Worm (Caenorhabditis elegans) whole organism, L4 larva: ENCODE results near the gene T03F6.9.

Experiments used
- F10B5.3 ChIP-seq: sonication (generic microtip); optimal IDR thresholded peaks from 2 replicates; lab custom pipeline; 2016; ENCODE audit warnings: mild to moderate bottlenecking, missing genetic modification characterization, missing compliant biosample characterization
- R02D3.7 ChIP-seq: fragments of 150-350 bp; sonication (generic microtip); optimal IDR thresholded peaks from 3 replicates; lab custom pipeline; 2014; ENCODE audit warnings: missing biosample characterization, missing genetic modification characterization
- ZK546.5 ChIP-seq, 2 experiments: sonication (generic microtip); optimal IDR thresholded peaks; 2 replicates each; lab custom pipeline; 2017; ENCODE audit warnings: missing biosample characterization in 2 of 2, missing genetic modification characterization in 2 of 2
- aha-1 ChIP-seq: fragments of 150-350 bp; peaks from one replicate; lab custom pipeline; 2014; ENCODE audit warnings: missing biosample characterization, missing genetic modification characterization
- ceh-28 ChIP-seq: fragments of 150-350 bp; optimal IDR thresholded peaks from 2 replicates; lab custom pipeline; 2014; ENCODE audit warnings: missing biosample characterization, missing genetic modification reagents, missing genetic modification characterization
- ceh-82 ChIP-seq: sonication (generic microtip); optimal IDR thresholded peaks from 2 replicates; lab custom pipeline; 2017; ENCODE audit warnings: missing biosample characterization, missing genetic modification characterization
- ces-1 ChIP-seq: fragments of 150-350 bp; sonication (generic microtip); optimal IDR thresholded peaks from 4 replicates; lab custom pipeline; 2014; ENCODE audit warnings: missing biosample characterization, missing genetic modification reagents, missing genetic modification characterization
- ctbp-1 ChIP-seq: fragments of 200-800 bp; sonication (Bioruptor generic); IDR thresholded peaks from 2 replicates; pipeline ENCODE4 v1.3.6; 2022; ENCODE audit warnings: missing genetic modification reagents, missing genetic modification characterization, missing compliant biosample characterization
- daf-16 ChIP-seq, 3 experiments: sonication (generic microtip); optimal IDR thresholded peaks; 2 replicates each; lab custom pipeline; 2016 to 2017; ENCODE audit warnings: missing genetic modification characterization in 3 of 3, missing genetic modification reagents in 3 of 3, mild to moderate bottlenecking in 2 of 3, missing compliant biosample characterization in 2 of 3, missing biosample characterization in 1 of 3, moderate library complexity in 1 of 3
- dmd-6 ChIP-seq: fragments of 200-800 bp; sonication (Bioruptor generic); IDR thresholded peaks from 2 replicates; pipeline ENCODE4 v1.3.6; 2022; ENCODE audit warnings: missing genetic modification reagents, missing genetic modification characterization, missing compliant biosample characterization
- dmd-9 ChIP-seq: fragments of 200-800 bp; sonication (Bioruptor generic); IDR thresholded peaks from 2 replicates; pipeline ENCODE4 v1.3.6; 2022; ENCODE audit warnings: missing genetic modification reagents, missing genetic modification characterization, missing compliant biosample characterization
- dpl-1 ChIP-seq: fragments of 150-350 bp; optimal IDR thresholded peaks from 2 replicates; lab custom pipeline; 2014; ENCODE audit warnings: missing biosample characterization, missing genetic modification reagents, missing genetic modification characterization
- dve-1 ChIP-seq: sonication (generic microtip); optimal IDR thresholded peaks from 2 replicates; lab custom pipeline; 2017; ENCODE audit warnings: antibody characterized with exemption, mild to moderate bottlenecking, missing genetic modification characterization, missing compliant biosample characterization; ENCODE audit not compliant: insufficient read depth
- egl-43 ChIP-seq: fragments of 200-800 bp; sonication (Bioruptor generic); IDR thresholded peaks from 2 replicates; pipeline ENCODE4 v1.3.6; 2022; ENCODE audit warnings: missing genetic modification reagents, missing genetic modification characterization, missing compliant biosample characterization
- fkh-10 ChIP-seq: fragments of 150-350 bp; optimal IDR thresholded peaks from 2 replicates; lab custom pipeline; 2014; ENCODE audit warnings: missing biosample characterization, missing genetic modification reagents, missing genetic modification characterization
- hif-1 ChIP-seq, 2 experiments: sonication (generic microtip); optimal IDR thresholded peaks; 2 replicates each; lab custom pipeline; 2016 to 2017; ENCODE audit warnings: missing compliant biosample characterization in 2 of 2, missing genetic modification characterization in 2 of 2, missing genetic modification reagents in 2 of 2, missing genotype in 2 of 2, mild to moderate bottlenecking in 1 of 2
- hlh-11 ChIP-seq: fragments of 200-800 bp; sonication (Bioruptor generic); optimal IDR thresholded peaks from 2 replicates; lab custom pipeline; 2018; ENCODE audit warnings: mild to moderate bottlenecking, missing genetic modification characterization, missing compliant biosample characterization
- hlh-30 ChIP-seq: sonication (generic microtip); optimal IDR thresholded peaks from 2 replicates; lab custom pipeline; 2017; ENCODE audit warnings: antibody characterized with exemption, mild to moderate bottlenecking, missing genetic modification characterization, missing compliant biosample characterization; ENCODE audit not compliant: insufficient read depth
- lin-15B ChIP-seq: fragments of 150-350 bp; sonication (generic microtip); optimal IDR thresholded peaks from 3 replicates; lab custom pipeline; 2014; ENCODE audit warnings: missing biosample characterization, missing genetic modification characterization
- lsy-2 ChIP-seq, 2 experiments: fragments of 150-350 bp in 1 of 2; sonication (generic microtip) in 1 of 2; optimal IDR thresholded peaks; 2 replicates each; lab custom pipeline; 2014 to 2017; ENCODE audit warnings: missing biosample characterization in 2 of 2, missing genetic modification characterization in 2 of 2
- madf-5 ChIP-seq, 2 experiments: fragments of 200-800 bp; sonication (Bioruptor generic); IDR thresholded peaks; 2 replicates each; pipeline ENCODE4 v1.3.6; 2022; ENCODE audit warnings: missing compliant biosample characterization in 2 of 2, missing genetic modification characterization in 2 of 2
- mdl-1 ChIP-seq, 2 experiments: fragments of 150-350 bp in 1 of 2; sonication (generic microtip) in 1 of 2; optimal IDR thresholded peaks; 2 replicates each; lab custom pipeline; 2014 to 2017; ENCODE audit warnings: missing biosample characterization in 2 of 2, missing genetic modification characterization in 2 of 2
- mxl-3 ChIP-seq: fragments of 200-800 bp; sonication (Bioruptor generic); optimal IDR thresholded peaks from 2 replicates; lab custom pipeline; 2018; ENCODE audit warnings: mild to moderate bottlenecking, missing genetic modification characterization, missing compliant biosample characterization
- nhr-10 ChIP-seq: fragments of 150-350 bp; optimal IDR thresholded peaks from 2 replicates; lab custom pipeline; 2014; ENCODE audit warnings: missing biosample characterization, missing genetic modification characterization
- nhr-11 ChIP-seq: fragments of 150-350 bp; optimal IDR thresholded peaks from 2 replicates; lab custom pipeline; 2014; ENCODE audit warnings: missing biosample characterization, missing genetic modification characterization
- nhr-28 ChIP-seq: fragments of 150-350 bp; optimal IDR thresholded peaks from 2 replicates; lab custom pipeline; 2014; ENCODE audit warnings: missing biosample characterization, missing genetic modification characterization
- nhr-6 ChIP-seq: fragments of 150-350 bp; optimal IDR thresholded peaks from 2 replicates; lab custom pipeline; 2014; ENCODE audit warnings: missing biosample characterization, missing genetic modification characterization
- nhr-77 ChIP-seq: fragments of 150-350 bp; optimal IDR thresholded peaks from 2 replicates; lab custom pipeline; 2014; ENCODE audit warnings: missing biosample characterization, missing genetic modification characterization
- pha-4 ChIP-seq, 2 experiments: fragments of 150-350 bp in 1 of 2; fragments of 200-800 bp in 1 of 2; sonication (Bioruptor generic) in 1 of 2; IDR thresholded peaks in 1 of 2; optimal IDR thresholded peaks in 1 of 2; 2 replicates each; pipeline versions ENCODE4 v1.3.6 to Lab custom; 2014 to 2022; ENCODE audit warnings: missing genetic modification characterization in 2 of 2, missing genetic modification reagents in 2 of 2, missing biosample characterization in 1 of 2, missing compliant biosample characterization in 1 of 2
- sdz-12 ChIP-seq: fragments of 200-800 bp; sonication (Bioruptor generic); optimal IDR thresholded peaks from 2 replicates; lab custom pipeline; 2018; ENCODE audit warnings: mild to moderate bottlenecking, missing genetic modification characterization, missing compliant biosample characterization
- set-16 ChIP-seq: fragments of 200-800 bp; sonication (Bioruptor generic); IDR thresholded peaks from 2 replicates; pipeline ENCODE4 v1.3.6; 2022; ENCODE audit warnings: missing genetic modification reagents, missing genetic modification characterization, missing compliant biosample characterization
- snpc-1.2 ChIP-seq: fragments of 200-800 bp; sonication (Bioruptor generic); IDR thresholded peaks from 2 replicates; pipeline ENCODE4 v1.3.6; 2022; ENCODE audit warnings: missing genetic modification reagents, missing genetic modification characterization, missing compliant biosample characterization
- spr-1 ChIP-seq: sonication (generic microtip); optimal IDR thresholded peaks from 2 replicates; lab custom pipeline; 2016; ENCODE audit warnings: mild to moderate bottlenecking, missing genetic modification characterization, missing compliant biosample characterization
- spr-3 ChIP-seq: fragments of 200-800 bp; sonication (Bioruptor generic); optimal IDR thresholded peaks from 2 replicates; lab custom pipeline; 2018; ENCODE audit warnings: mild to moderate bottlenecking, missing genetic modification characterization, missing compliant biosample characterization
- unc-62 ChIP-seq, 3 experiments: fragments of 150-350 bp in 1 of 3; sonication (generic microtip); optimal IDR thresholded peaks in 2 of 3; peaks in 1 of 3; 1 replicate in 1 of 3; 2 replicates in 2 of 3; lab custom pipeline; 2014 to 2017; ENCODE audit warnings: missing biosample characterization in 3 of 3, missing genetic modification characterization in 3 of 3, missing genetic modification reagents in 3 of 3, missing genotype in 1 of 3
- zag-1 ChIP-seq: fragments of 150-350 bp; optimal IDR thresholded peaks from 2 replicates; lab custom pipeline; 2014; ENCODE audit warnings: missing biosample characterization, missing genetic modification characterization

T03F6.9 gene

ce11 chrIII:13377249-13377648 lies 6.4 kb upstream of the T03F6.9 start (continued):
- TF ChIP-seq daf-16 (GFP tag; optimal IDR thresholded peaks at IDR 0.05; lab: Kevin White, UChicago), result peak in 1 of 2 experiments; percentile 10
- peak; percentile 87 for TF ChIP-seq daf-16 (tag; optimal IDR thresholded peaks at IDR 0.05; lab: Kevin White, UChicago)
- TF ChIP-seq dmd-6 (GFP tag; lab: Robert Waterston, UW), result peak; percentile 70
- TF ChIP-seq zag-1, result no peak
- peak; percentile 54 for TF ChIP-seq set-16
- TF ChIP-seq egl-43 (GFP tag; lab: Robert Waterston, UW), result 0 out of 2 replicates have a peak, but pooled peaks have one; percentile 63
- peak; percentile 95 for TF ChIP-seq aha-1 (tag; lab: Kevin White, UChicago)
- peak; percentile 87 for TF ChIP-seq hlh-11
- TF ChIP-seq nhr-28 (tag; lab: Kevin White, UChicago), result peak; percentile 55
- peak; percentile 36; the same call in 1 of the 2 replicates for TF ChIP-seq pha-4 (GFP tag; IDR thresholded peaks at IDR 0.05; lab: Robert Waterston, UW)
- TF ChIP-seq pha-4 (tag; optimal IDR thresholded peaks at IDR 0.05; lab: Kevin White, UChicago), result no peak
- no peak for TF ChIP-seq spr-3 (GFP tag; lab: Kevin White, UChicago)
- TF ChIP-seq mdl-1 (tag; optimal IDR thresholded peaks at IDR 0.05; lab: Kevin White, UChicago), result peak in 1 of 2 experiments; percentile 62

ce11 chrIII:13376304-13376760 lies 5.5 kb upstream of the T03F6.9 start, which contains the start of gene lis-1:
Gene lis-1, minus strand, starts transcription at chrIII:13376710.
- TF ChIP-seq lsy-2 (tag; optimal IDR thresholded peaks at IDR 0.05; lab: Kevin White, UChicago) (peak in 1 of 2 experiments; percentile 5), madf-5 (GFP tag; IDR thresholded peaks at IDR 0.05; lab: Robert Waterston, UW) (no peak), ces-1 (GFP tag; lab: Kevin White, UChicago) (peak; percentile 55), ctbp-1 (GFP tag; lab: Robert Waterston, UW) (peak; percentile 51; the same call in 1 of the 2 replicates), dmd-9 (GFP tag; lab: Robert Waterston, UW) (no peak)

ce11 chrIII:13359847-13360246 lies 11.0 kb downstream of the T03F6.9 start:
- TF ChIP-seq pha-4 (GFP tag; IDR thresholded peaks at IDR 0.05; lab: Robert Waterston, UW) (no peak), pha-4 (tag; optimal IDR thresholded peaks at IDR 0.05; lab: Kevin White, UChicago) (peak; percentile 87), F10B5.3 (tag; lab: Kevin White, UChicago) (no peak), mxl-3 (GFP tag; lab: Kevin White, UChicago) (peak; percentile 96), ctbp-1 (GFP tag; lab: Robert Waterston, UW) (no peak), snpc-1.2 (GFP tag; lab: Robert Waterston, UW) (no peak), nhr-10 (no peak), R02D3.7 (tag; lab: Kevin White, UChicago) (no peak), mdl-1 (tag; optimal IDR thresholded peaks at IDR 0.05; lab: Kevin White, UChicago) (peak; percentile 65 to 90), nhr-6 (tag; lab: Kevin White, UChicago) (peak; percentile 89), nhr-11 (peak; percentile 74), aha-1 (tag; lab: Kevin White, UChicago) (peak; percentile 50), ceh-82 (tag; lab: Kevin White, UChicago) (no peak), ceh-28 (no peak), unc-62 (GFP tag; optimal IDR thresholded peaks at IDR 0.05 in 1 of 2; lab: Kevin White, UChicago) (peak in 1 of 2 experiments; percentile 63), unc-62 (tag; optimal IDR thresholded peaks at IDR 0.05; lab: Kevin White, UChicago) (no peak), nhr-77 (peak; percentile 6), hif-1 (tag; optimal IDR thresholded peaks at IDR 0.05; lab: Kevin White, UChicago) (peak in 1 of 2 experiments; percentile 37), ZK546.5 (tag; optimal IDR thresholded peaks at IDR 0.05; lab: Kevin White, UChicago) (no peak), zag-1 (no peak), spr-1 (no peak), sdz-12 (GFP tag; lab: Kevin White, UChicago) (no peak), lin-15B (tag; lab: Kevin White, UChicago) (no peak), dve-1 (tag; lab: Kevin White, UChicago) (peak; percentile 54), egl-43 (GFP tag; lab: Robert Waterston, UW) (no peak), nhr-28 (tag; lab: Kevin White, UChicago) (peak; percentile 97), dpl-1 (peak; percentile 32), hlh-30 (tag; lab: Kevin White, UChicago) (peak; percentile 92), fkh-10 (GFP tag; lab: Kevin White, UChicago) (peak; percentile 60)
